Fruit fly (Drosophila melanogaster) whole organism, embryonic: ENCODE results near the gene nenya.
A peak's percentile ranks its signal among the peaks of the same experiment; 100 is the strongest.

Source experiments
- Asciz ChIP-seq: fragments of 200-800 bp; sonication (Bioruptor generic); optimal IDR thresholded peaks from 2 replicates; lab custom pipeline; 2017; ENCODE audit warnings: missing biosample characterization, mild to moderate bottlenecking, missing genetic modification characterization, missing genetic modification reagents
- CG11398 ChIP-seq: fragments of 200-800 bp; sonication (Bioruptor generic); optimal IDR thresholded peaks from 2 replicates; lab custom pipeline; 2016; ENCODE audit warnings: missing biosample characterization, missing genetic modification characterization
- CG12155 ChIP-seq: fragments of 200-800 bp; sonication (Bioruptor generic); optimal IDR thresholded peaks from 3 replicates; lab custom pipeline; 2016; ENCODE audit warnings: missing biosample characterization, missing genetic modification characterization
- CG13894 ChIP-seq: fragments of 200-800 bp; sonication (Bioruptor generic); optimal IDR thresholded peaks from 3 replicates; lab custom pipeline; 2018; ENCODE audit warnings: missing biosample characterization, mild to moderate bottlenecking, missing genetic modification characterization, moderate library complexity
- CG14014 ChIP-seq: fragments of 200-800 bp; sonication (Bioruptor generic); IDR thresholded peaks from 2 replicates; pipeline ENCODE4 v1.3.6; 2022; ENCODE audit warnings: missing biosample characterization, missing genetic modification characterization
- CG15269 ChIP-seq: fragments of 200-800 bp; sonication (Bioruptor generic); optimal IDR thresholded peaks from 2 replicates; lab custom pipeline; 2018; ENCODE audit warnings: missing biosample characterization, mild to moderate bottlenecking, missing genetic modification characterization, moderate library complexity
- CG15696 ChIP-seq: fragments of 200-800 bp; sonication (Bioruptor generic); optimal IDR thresholded peaks from 2 replicates; lab custom pipeline; 2019; ENCODE audit warnings: missing biosample characterization, mild to moderate bottlenecking, missing genetic modification characterization, moderate library complexity
- CG1602 ChIP-seq: fragments of 200-800 bp; sonication (Bioruptor generic); optimal IDR thresholded peaks from 3 replicates; lab custom pipeline; 2016; ENCODE audit warnings: missing biosample characterization, missing genetic modification characterization
- CG17328 ChIP-seq: fragments of 200-800 bp; sonication (Bioruptor generic); IDR thresholded peaks from 2 replicates; pipeline ENCODE4 v1.3.6; 2022; ENCODE audit warnings: missing biosample characterization, missing genetic modification characterization
- CG17359 ChIP-seq: fragments of 200-800 bp; sonication (Bioruptor generic); optimal IDR thresholded peaks from 3 replicates; lab custom pipeline; 2018; ENCODE audit warnings: missing biosample characterization, mild to moderate bottlenecking, missing genetic modification characterization, moderate library complexity
- CG18619 ChIP-seq: fragments of 200-800 bp; sonication (Bioruptor generic); optimal IDR thresholded peaks from 3 replicates; lab custom pipeline; 2017; ENCODE audit warnings: missing biosample characterization, mild to moderate bottlenecking, missing genetic modification characterization
- CG2129 ChIP-seq: fragments of 200-800 bp; sonication (Bioruptor generic); IDR thresholded peaks from 2 replicates; pipeline ENCODE4 v1.3.6; 2022; ENCODE audit warnings: missing biosample characterization, missing genetic modification characterization; ENCODE audit not compliant: partially characterized antibody
- CG2199 ChIP-seq: fragments of 200-800 bp; sonication (Bioruptor generic); IDR thresholded peaks from 3 replicates; pipeline ENCODE4 v1.3.6; 2022; ENCODE audit warnings: missing biosample characterization, missing genetic modification characterization
- CG2202 ChIP-seq: fragments of 200-800 bp; sonication (Bioruptor generic); optimal IDR thresholded peaks from 2 replicates; lab custom pipeline; 2018; ENCODE audit warnings: missing biosample characterization, mild to moderate bottlenecking, missing genetic modification characterization
- CG5180 ChIP-seq: fragments of 200-800 bp; sonication (Bioruptor generic); optimal IDR thresholded peaks from 3 replicates; lab custom pipeline; 2017; ENCODE audit warnings: missing biosample characterization, missing genetic modification characterization, mild to moderate bottlenecking, moderate library complexity, missing genetic modification reagents
- CG7271 ChIP-seq: fragments of 200-800 bp; sonication (Bioruptor generic); optimal IDR thresholded peaks from 2 replicates; lab custom pipeline; 2018; ENCODE audit warnings: missing biosample characterization, mild to moderate bottlenecking, missing genetic modification characterization, moderate library complexity
- CG8290 ChIP-seq, 3 experiments: fragments of 200-800 bp; sonication (Bioruptor generic); optimal IDR thresholded peaks; 2 replicates each; lab custom pipeline; 2016 to 2019; ENCODE audit warnings: missing biosample characterization in 3 of 3, missing genetic modification characterization in 3 of 3, mild to moderate bottlenecking in 2 of 3, moderate library complexity in 1 of 3
- CG9215 ChIP-seq: fragments of 200-800 bp; sonication (Bioruptor generic); IDR thresholded peaks from 2 replicates; pipeline ENCODE4 v1.3.6; 2022; ENCODE audit warnings: missing biosample characterization, missing genetic modification characterization
- Deaf1 ChIP-seq: fragments of 200-800 bp; optimal IDR thresholded peaks from 3 replicates; lab custom pipeline; 2019; ENCODE audit warnings: missing biosample characterization, mild to moderate bottlenecking, missing genetic modification characterization, moderate library complexity
- Dek ChIP-seq: fragments of 200-800 bp; sonication (Bioruptor generic); optimal IDR thresholded peaks from 3 replicates; lab custom pipeline; 2019; ENCODE audit warnings: missing biosample characterization, mild to moderate bottlenecking, missing genetic modification characterization, moderate library complexity
- Dip3 ChIP-seq: fragments of 200-800 bp; sonication (Bioruptor generic); optimal IDR thresholded peaks from 3 replicates; lab custom pipeline; 2016; ENCODE audit warnings: missing biosample characterization, missing genetic modification characterization
- Dll ChIP-seq: fragments of 200-800 bp; sonication (Bioruptor generic); IDR thresholded peaks from 4 replicates; pipeline ENCODE4 v1.3.6; 2022; ENCODE audit warnings: missing biosample characterization, missing genetic modification characterization; ENCODE audit not compliant: partially characterized antibody
- Gsc ChIP-seq: fragments of 200-800 bp; sonication (Bioruptor generic); IDR thresholded peaks from 2 replicates; pipeline ENCODE4 v1.3.6; 2022; ENCODE audit warnings: missing biosample characterization, missing genetic modification characterization
- Hr3 ChIP-seq: fragments of 200-800 bp; sonication (Bioruptor generic); optimal IDR thresholded peaks from 3 replicates; lab custom pipeline; 2016; ENCODE audit warnings: missing biosample characterization, missing genetic modification characterization
- Jarid2 ChIP-seq: fragments of 200-800 bp; sonication (Bioruptor generic); optimal IDR thresholded peaks from 3 replicates; lab custom pipeline; 2017; ENCODE audit warnings: mild to moderate bottlenecking, missing biosample characterization, missing genetic modification reagents, missing genetic modification characterization
- Lpt ChIP-seq: fragments of >200 bp; optimal IDR thresholded peaks from 2 replicates; lab custom pipeline; 2018; ENCODE audit warnings: missing biosample characterization, missing genetic modification characterization
- Med ChIP-seq: fragments of 200-800 bp; sonication (Bioruptor generic); peaks from one replicate; lab custom pipeline; 2016; ENCODE audit warnings: missing biosample characterization, missing genetic modification characterization, mild to moderate bottlenecking, inconsistent platforms, moderate library complexity
- PHDP ChIP-seq: fragments of 200-800 bp; sonication (Bioruptor generic); optimal IDR thresholded peaks from 3 replicates; lab custom pipeline; 2018; ENCODE audit warnings: missing biosample characterization, mild to moderate bottlenecking, missing genetic modification characterization, moderate library complexity
- Sox102F ChIP-seq: fragments of 200-800 bp; sonication (Bioruptor generic); optimal IDR thresholded peaks from 2 replicates; lab custom pipeline; 2018; ENCODE audit warnings: missing biosample characterization, mild to moderate bottlenecking, missing genetic modification characterization, moderate library complexity
- Usf ChIP-seq: fragments of 200-800 bp; sonication (Bioruptor generic); optimal IDR thresholded peaks from 2 replicates; lab custom pipeline; 2017; ENCODE audit warnings: missing genotype, missing biosample characterization, missing genetic modification characterization
- YL-1 ChIP-seq: fragments of 200-800 bp; sonication (Bioruptor generic); optimal IDR thresholded peaks from 3 replicates; lab custom pipeline; 2017; ENCODE audit warnings: missing biosample characterization, mild to moderate bottlenecking, missing genetic modification characterization
- abd-A ChIP-seq: fragments of 200-800 bp; sonication (Bioruptor generic); optimal IDR thresholded peaks from 3 replicates; lab custom pipeline; 2019; ENCODE audit warnings: missing biosample characterization, mild to moderate bottlenecking, missing genetic modification characterization, moderate library complexity
- ara ChIP-seq: fragments of 200-800 bp; sonication (Bioruptor generic); IDR thresholded peaks from 2 replicates; pipeline ENCODE4 v1.3.6; 2022; ENCODE audit warnings: missing biosample characterization, missing genetic modification characterization
- bsh ChIP-seq, 2 experiments: fragments of 200-800 bp; sonication (Bioruptor generic); optimal IDR thresholded peaks; 2 replicates each; lab custom pipeline; 2017 to 2018; ENCODE audit warnings: mild to moderate bottlenecking in 2 of 2, missing biosample characterization in 2 of 2, missing genetic modification characterization in 2 of 2, moderate library complexity in 1 of 2
- caup ChIP-seq: fragments of 200-800 bp; sonication (Bioruptor generic); optimal IDR thresholded peaks from 3 replicates; lab custom pipeline; 2017; ENCODE audit warnings: missing biosample characterization, mild to moderate bottlenecking, missing genetic modification characterization, moderate library complexity; ENCODE audit not compliant: severe bottlenecking
- ems ChIP-seq: fragments of 200-800 bp; sonication (Bioruptor generic); optimal IDR thresholded peaks from 3 replicates; lab custom pipeline; 2016; ENCODE audit warnings: missing biosample characterization, missing genetic modification characterization
- exex ChIP-seq: fragments of 200-800 bp; sonication (Bioruptor generic); optimal IDR thresholded peaks from 4 replicates; lab custom pipeline; 2018; ENCODE audit warnings: missing biosample characterization, mild to moderate bottlenecking, missing genetic modification characterization, moderate library complexity
- hb ChIP-seq: fragments of 200-800 bp; sonication (Bioruptor generic); IDR thresholded peaks from 3 replicates; pipeline ENCODE4 v1.3.6; 2022; ENCODE audit warnings: missing biosample characterization, missing genetic modification characterization; ENCODE audit not compliant: partially characterized antibody
- hth ChIP-seq: fragments of >200 bp; optimal IDR thresholded peaks from 2 replicates; lab custom pipeline; 2017; ENCODE audit warnings: inconsistent platforms
- ind ChIP-seq: fragments of 200-800 bp; sonication (Bioruptor generic); optimal IDR thresholded peaks from 3 replicates; lab custom pipeline; 2016; ENCODE audit warnings: missing biosample characterization, missing genetic modification characterization
- lov ChIP-seq, 2 experiments: fragments of 200-800 bp in 1 of 2; fragments of >200 bp in 1 of 2; sonication (Bioruptor generic) in 1 of 2; IDR thresholded peaks in 1 of 2; optimal IDR thresholded peaks in 1 of 2; 2 replicates in 1 of 2; 3 replicates in 1 of 2; pipeline versions ENCODE4 v1.3.6 to Lab custom; 2017 to 2022; ENCODE audit warnings: missing biosample characterization in 1 of 2, missing genetic modification characterization in 1 of 2
- p53 ChIP-seq: fragments of 200-800 bp; sonication (Bioruptor generic); optimal IDR thresholded peaks from 2 replicates; lab custom pipeline; 2016; ENCODE audit warnings: missing biosample characterization, missing genetic modification characterization
- pzg ChIP-seq: fragments of 200-800 bp; sonication (Bioruptor generic); optimal IDR thresholded peaks from 3 replicates; lab custom pipeline; 2018; ENCODE audit warnings: missing biosample characterization, mild to moderate bottlenecking, missing genetic modification characterization, moderate library complexity
- ro ChIP-seq: fragments of 200-800 bp; sonication (Bioruptor generic); IDR thresholded peaks from 2 replicates; pipeline ENCODE4 v1.3.6; 2022; ENCODE audit warnings: missing biosample characterization, missing genetic modification characterization
- sens ChIP-seq: fragments of 200-800 bp; sonication (Bioruptor generic); peaks from one replicate; lab custom pipeline; 2016; ENCODE audit warnings: missing biosample characterization, missing genetic modification characterization
- sisA ChIP-seq: fragments of 200-800 bp; sonication (Bioruptor generic); IDR thresholded peaks from 2 replicates; pipeline ENCODE4 v1.3.6; 2022; ENCODE audit warnings: missing biosample characterization, missing genetic modification characterization
- sna ChIP-seq: fragments of 200-800 bp; sonication (Bioruptor generic); IDR thresholded peaks from 2 replicates; pipeline ENCODE4 v1.3.6; 2022; ENCODE audit warnings: missing biosample characterization, missing genetic modification characterization; ENCODE audit not compliant: partially characterized antibody
- ttk ChIP-seq: fragments of 200-800 bp; sonication (Bioruptor generic); IDR thresholded peaks from 2 replicates; pipeline ENCODE4 v2.1.2; 2022; ENCODE audit warnings: missing biosample characterization, missing genetic modification characterization
- unpg ChIP-seq: fragments of 200-800 bp; sonication (Bioruptor generic); optimal IDR thresholded peaks from 3 replicates; lab custom pipeline; 2018; ENCODE audit warnings: missing biosample characterization, mild to moderate bottlenecking, missing genetic modification characterization, moderate library complexity

nenya gene

dm6 chr3R:27905695-27906094 lies 22.3 kb downstream of the nenya start, which contains the start of gene CG34353 (continued):
- no peak for TF ChIP-seq Dek (tag; lab: Kevin White, UChicago)
- TF ChIP-seq CG7271 (tag; lab: Kevin White, UChicago): no peak
- TF ChIP-seq sens: peak; percentile 83
- TF ChIP-seq lov (optimal IDR thresholded peaks at IDR 0.05; lab: Kevin White, UChicago): no peak
- no peak for TF ChIP-seq lov (GFP tag; IDR thresholded peaks at IDR 0.05; lab: Robert Waterston, UW)
- no peak for TF ChIP-seq p53 (GFP tag; lab: Kevin White, UChicago)
- no peak for TF ChIP-seq sna (GFP tag; lab: Robert Waterston, UW)
- TF ChIP-seq ind (GFP tag; lab: Kevin White, UChicago): no peak
- no peak for TF ChIP-seq Gsc (GFP tag; lab: Robert Waterston, UW)
- TF ChIP-seq YL-1 (GFP tag; lab: Kevin White, UChicago): no peak
- no peak for TF ChIP-seq CG15696 (tag; lab: Kevin White, UChicago)
- TF ChIP-seq CG18619: no peak
- TF ChIP-seq CG2199 (GFP tag; lab: Robert Waterston, UW): 0 out of 3 replicates have a peak, but pooled peaks have one; percentile 21
- TF ChIP-seq Usf: no peak
- no peak for TF ChIP-seq pzg (GFP tag; lab: Kevin White, UChicago)
- no peak for TF ChIP-seq unpg (GFP tag; lab: Kevin White, UChicago)
- peak; percentile 14 for TF ChIP-seq CG13894 (tag; lab: Kevin White, UChicago)
- no peak for TF ChIP-seq CG2129 (GFP tag; lab: Robert Waterston, UW)
- peak; percentile 20 for TF ChIP-seq PHDP (tag; lab: Kevin White, UChicago)
- peak; percentile 94 for TF ChIP-seq CG12155 (GFP tag; lab: Kevin White, UChicago)
- TF ChIP-seq hth: no peak
- no peak for TF ChIP-seq CG17359
- 0 out of 2 replicates have a peak, but pooled peaks have one; percentile 27 for TF ChIP-seq CG17328 (GFP tag; lab: Robert Waterston, UW)
- no peak for TF ChIP-seq CG9215 (GFP tag; lab: Robert Waterston, UW)
- no peak for TF ChIP-seq CG2202 (tag; lab: Kevin White, UChicago)
- no peak for TF ChIP-seq Dip3 (GFP tag; lab: Kevin White, UChicago)
- TF ChIP-seq CG8290 (GFP tag; optimal IDR thresholded peaks at IDR 0.05; lab: Kevin White, UChicago): no peak
- TF ChIP-seq CG8290 (tag; optimal IDR thresholded peaks at IDR 0.05; lab: Kevin White, UChicago): peak in 1 of 2 experiments; percentile 72
- peak; percentile 99 for TF ChIP-seq Deaf1
- no peak for TF ChIP-seq ara
- no peak for TF ChIP-seq CG1602 (GFP tag; lab: Kevin White, UChicago)
- TF ChIP-seq ems: no peak
- TF ChIP-seq exex (tag; lab: Kevin White, UChicago): no peak
- no peak for TF ChIP-seq hb
- TF ChIP-seq Lpt (GFP tag; lab: Kevin White, UChicago): no peak
- no peak for TF ChIP-seq bsh (GFP tag; optimal IDR thresholded peaks at IDR 0.05; lab: Kevin White, UChicago)
- TF ChIP-seq Asciz (GFP tag; lab: Kevin White, UChicago): no peak
- peak; percentile 77 for TF ChIP-seq abd-A (tag; lab: Kevin White, UChicago)
- no peak for TF ChIP-seq caup (GFP tag; lab: Kevin White, UChicago)
- no peak for TF ChIP-seq ro (GFP tag; lab: Robert Waterston, UW)
- TF ChIP-seq sisA (GFP tag; lab: Robert Waterston, UW): no peak
- peak; percentile 67 for TF ChIP-seq Med (GFP tag; lab: Kevin White, UChicago)
- TF ChIP-seq CG11398 (GFP tag; lab: Kevin White, UChicago): no peak
- no peak for TF ChIP-seq CG15269 (tag; lab: Kevin White, UChicago)
- peak; percentile 70 for TF ChIP-seq Jarid2 (GFP tag; lab: Kevin White, UChicago)
- no peak for TF ChIP-seq Dll (GFP tag; lab: Robert Waterston, UW)
- TF ChIP-seq Sox102F (GFP tag; lab: Kevin White, UChicago): no peak
- TF ChIP-seq CG5180: peak; percentile 4
- TF ChIP-seq Hr3: no peak
- TF ChIP-seq CG14014 (GFP tag; lab: Robert Waterston, UW): 0 out of 2 replicates have a peak, but pooled peaks have one; percentile 15
- no peak for TF ChIP-seq ttk (GFP tag; lab: Robert Waterston, UW)
